Fruit fly (Drosophila melanogaster) whole organism, embryonic: Measurements from ENCODE around the gene CG33483.

ENCODE experiments used
- BtbVII ChIP-seq: fragments of 200-800 bp; sonication (Bioruptor generic); optimal IDR thresholded peaks from 3 replicates; lab custom pipeline; 2017; ENCODE audit warnings: missing biosample characterization, mild to moderate bottlenecking, missing genetic modification characterization
- CG10267 ChIP-seq: fragments of 200-800 bp; sonication (Bioruptor generic); optimal IDR thresholded peaks from 2 replicates; lab custom pipeline; 2018; ENCODE audit warnings: missing biosample characterization, mild to moderate bottlenecking, missing genetic modification characterization, moderate library complexity
- CG11093 ChIP-seq: fragments of 200-800 bp; sonication (Bioruptor generic); IDR thresholded peaks from 3 replicates; pipeline ENCODE4 v1.3.6; 2022; ENCODE audit warnings: missing biosample characterization, missing genetic modification characterization
- CG12155 ChIP-seq: fragments of 200-800 bp; sonication (Bioruptor generic); optimal IDR thresholded peaks from 3 replicates; lab custom pipeline; 2016; ENCODE audit warnings: missing biosample characterization, missing genetic modification characterization
- CG12744 ChIP-seq: fragments of 200-800 bp; sonication (Bioruptor generic); optimal IDR thresholded peaks from 2 replicates; lab custom pipeline; 2016; ENCODE audit warnings: missing biosample characterization, missing genetic modification characterization
- CG13123 ChIP-seq: fragments of 200-800 bp; sonication (Bioruptor generic); optimal IDR thresholded peaks from 2 replicates; lab custom pipeline; 2016; ENCODE audit warnings: missing biosample characterization, missing genetic modification characterization
- CG15479 ChIP-seq: fragments of 200-800 bp; sonication (Bioruptor generic); optimal IDR thresholded peaks from 3 replicates; lab custom pipeline; 2019; ENCODE audit warnings: missing biosample characterization, mild to moderate bottlenecking, missing genetic modification characterization, moderate library complexity
- CG15601 ChIP-seq: fragments of 200-800 bp; sonication (Bioruptor generic); optimal IDR thresholded peaks from 3 replicates; lab custom pipeline; 2019; ENCODE audit warnings: missing biosample characterization, mild to moderate bottlenecking, missing genetic modification characterization, moderate library complexity
- CG2875 ChIP-seq: fragments of 200-800 bp; sonication (Bioruptor generic); optimal IDR thresholded peaks from 2 replicates; lab custom pipeline; 2017; ENCODE audit warnings: missing biosample characterization, mild to moderate bottlenecking, missing genetic modification characterization, missing genetic modification reagents
- CG32767 ChIP-seq: fragments of 200-800 bp; sonication (Bioruptor generic); IDR thresholded peaks from 2 replicates; pipeline ENCODE4 v1.3.6; 2022; ENCODE audit warnings: missing biosample characterization, missing genetic modification characterization
- CG3847 ChIP-seq: fragments of 200-800 bp; sonication (Bioruptor generic); IDR thresholded peaks from 2 replicates; pipeline ENCODE4 v1.3.6; 2022; ENCODE audit warnings: missing biosample characterization, missing genetic modification characterization
- CG3995 ChIP-seq: fragments of 200-800 bp; sonication (Bioruptor generic); optimal IDR thresholded peaks from 3 replicates; lab custom pipeline; 2016; ENCODE audit warnings: missing biosample characterization, missing genetic modification characterization
- CG4360 ChIP-seq: fragments of 200-800 bp; sonication (Bioruptor generic); IDR thresholded peaks from 2 replicates; pipeline ENCODE4 v1.3.6; 2022; ENCODE audit warnings: missing biosample characterization, missing genetic modification characterization
- CG43689 ChIP-seq: fragments of 200-800 bp; sonication (Bioruptor generic); IDR thresholded peaks from 2 replicates; pipeline ENCODE4 v1.3.6; 2022; ENCODE audit warnings: missing biosample characterization, missing genetic modification characterization
- CG8290 ChIP-seq, 3 experiments: fragments of 200-800 bp; sonication (Bioruptor generic); optimal IDR thresholded peaks; 2 replicates each; lab custom pipeline; 2016 to 2019; ENCODE audit warnings: missing biosample characterization in 3 of 3, missing genetic modification characterization in 3 of 3, mild to moderate bottlenecking in 2 of 3, moderate library complexity in 1 of 3
- CG8924 ChIP-seq: fragments of 200-800 bp; optimal IDR thresholded peaks from 3 replicates; lab custom pipeline; 2019; ENCODE audit warnings: missing biosample characterization, mild to moderate bottlenecking, missing genetic modification characterization, moderate library complexity
- CG8944 ChIP-seq: fragments of 200-800 bp; sonication (Bioruptor generic); optimal IDR thresholded peaks from 3 replicates; lab custom pipeline; 2016; ENCODE audit warnings: missing biosample characterization, missing genetic modification characterization
- CrebB ChIP-seq: fragments of 200-800 bp; sonication (Bioruptor generic); optimal IDR thresholded peaks from 3 replicates; lab custom pipeline; 2018; ENCODE audit warnings: missing biosample characterization, mild to moderate bottlenecking, missing genetic modification characterization
- Doc3 ChIP-seq: fragments of 200-800 bp; sonication (Bioruptor generic); IDR thresholded peaks from 3 replicates; pipeline ENCODE4 v1.3.6; 2022; ENCODE audit warnings: missing biosample characterization, missing genetic modification characterization; ENCODE audit not compliant: partially characterized antibody
- Dp ChIP-seq: fragments of 200-800 bp; sonication (Bioruptor generic); optimal IDR thresholded peaks from 2 replicates; lab custom pipeline; 2018; ENCODE audit warnings: missing biosample characterization, mild to moderate bottlenecking, missing genetic modification characterization, moderate library complexity
- Hey ChIP-seq: fragments of 200-800 bp; sonication (Bioruptor generic); optimal IDR thresholded peaks from 3 replicates; lab custom pipeline; 2018; ENCODE audit warnings: missing biosample characterization, mild to moderate bottlenecking, missing genetic modification characterization
- HmgZ ChIP-seq: fragments of 200-800 bp; sonication (Bioruptor generic); optimal IDR thresholded peaks from 2 replicates; lab custom pipeline; 2018; ENCODE audit warnings: missing biosample characterization, mild to moderate bottlenecking, missing genetic modification characterization
- Hmr ChIP-seq: fragments of 200-800 bp; sonication (Bioruptor generic); optimal IDR thresholded peaks from 3 replicates; lab custom pipeline; 2017; ENCODE audit warnings: mild to moderate bottlenecking, missing biosample characterization, missing genetic modification reagents, missing genetic modification characterization
- Hr51 ChIP-seq, 2 experiments: fragments of 200-800 bp; sonication (Bioruptor generic); optimal IDR thresholded peaks; 2 replicates in 1 of 2; 3 replicates in 1 of 2; lab custom pipeline; 2016 to 2018; ENCODE audit warnings: missing biosample characterization in 2 of 2, missing genetic modification characterization in 2 of 2, mild to moderate bottlenecking in 1 of 2, moderate library complexity in 1 of 2
- MBD-R2 ChIP-seq: fragments of 200-800 bp; sonication (Bioruptor generic); IDR thresholded peaks from 2 replicates; pipeline ENCODE4 v1.3.6; 2022; ENCODE audit warnings: missing biosample characterization, missing genetic modification characterization
- Optix ChIP-seq: fragments of 200-800 bp; sonication (Bioruptor generic); IDR thresholded peaks from 3 replicates; pipeline ENCODE4 v1.3.6; 2022; ENCODE audit warnings: missing biosample characterization, missing genetic modification characterization
- Ravus ChIP-seq: fragments of 200-800 bp; sonication (Bioruptor generic); IDR thresholded peaks from 2 replicates; pipeline ENCODE4 v1.3.6; 2022; ENCODE audit warnings: missing biosample characterization, missing genetic modification characterization
- Rfx ChIP-seq: fragments of 200-800 bp; sonication (Bioruptor generic); IDR thresholded peaks from 2 replicates; pipeline ENCODE4 v1.3.6; 2022; ENCODE audit warnings: missing biosample characterization, missing genetic modification characterization
- Tbp ChIP-seq: fragments of >200 bp; optimal IDR thresholded peaks from 2 replicates; lab custom pipeline; 2018; ENCODE audit warnings: missing biosample characterization, missing genetic modification characterization
- Vsx1 ChIP-seq: fragments of 200-800 bp; sonication (Bioruptor generic); optimal IDR thresholded peaks from 2 replicates; lab custom pipeline; 2017; ENCODE audit warnings: missing biosample characterization, mild to moderate bottlenecking, missing genetic modification characterization, missing genetic modification reagents
- al ChIP-seq: fragments of 200-800 bp; sonication (Bioruptor generic); IDR thresholded peaks from 2 replicates; pipeline ENCODE4 v1.3.6; 2022; ENCODE audit warnings: missing biosample characterization, missing genetic modification characterization
- bcd ChIP-seq: fragments of 200-800 bp; sonication (Bioruptor generic); optimal IDR thresholded peaks from 2 replicates; lab custom pipeline; 2017; ENCODE audit warnings: missing biosample characterization, mild to moderate bottlenecking, missing genetic modification characterization
- caup ChIP-seq: fragments of 200-800 bp; sonication (Bioruptor generic); optimal IDR thresholded peaks from 3 replicates; lab custom pipeline; 2017; ENCODE audit warnings: missing biosample characterization, mild to moderate bottlenecking, missing genetic modification characterization, moderate library complexity; ENCODE audit not compliant: severe bottlenecking
- chm ChIP-seq: fragments of 200-800 bp; sonication (Bioruptor generic); IDR thresholded peaks from 2 replicates; pipeline ENCODE4 v1.3.6; 2022; ENCODE audit warnings: missing biosample characterization, missing genetic modification characterization
- emc ChIP-seq: fragments of 200-800 bp; sonication (Bioruptor generic); optimal IDR thresholded peaks from 2 replicates; lab custom pipeline; 2016; ENCODE audit warnings: missing biosample characterization, missing genetic modification characterization
- ems ChIP-seq: fragments of 200-800 bp; sonication (Bioruptor generic); optimal IDR thresholded peaks from 3 replicates; lab custom pipeline; 2016; ENCODE audit warnings: missing biosample characterization, missing genetic modification characterization
- eyg ChIP-seq: fragments of 200-800 bp; sonication (Bioruptor generic); optimal IDR thresholded peaks from 3 replicates; lab custom pipeline; 2016; ENCODE audit warnings: missing biosample characterization, missing genetic modification characterization
- fd64A ChIP-seq: fragments of 200-800 bp; sonication (Bioruptor generic); optimal IDR thresholded peaks from 3 replicates; lab custom pipeline; 2018; ENCODE audit warnings: missing biosample characterization, mild to moderate bottlenecking, missing genetic modification characterization
- fd96Cb ChIP-seq: fragments of 200-800 bp; sonication (Bioruptor generic); optimal IDR thresholded peaks from 2 replicates; lab custom pipeline; 2018; ENCODE audit warnings: missing biosample characterization, mild to moderate bottlenecking, missing genetic modification characterization, moderate library complexity
- lbe ChIP-seq: fragments of 200-800 bp; sonication (Bioruptor generic); optimal IDR thresholded peaks from 2 replicates; lab custom pipeline; 2016; ENCODE audit warnings: missing biosample characterization, mild to moderate bottlenecking, missing genetic modification characterization
- nau ChIP-seq: fragments of 200-800 bp; sonication (Bioruptor generic); optimal IDR thresholded peaks from 3 replicates; lab custom pipeline; 2017; ENCODE audit warnings: missing biosample characterization, mild to moderate bottlenecking, missing genetic modification characterization, missing genetic modification reagents
- pho ChIP-seq: fragments of 200-800 bp; sonication (Bioruptor generic); optimal IDR thresholded peaks from 2 replicates; lab custom pipeline; 2016; ENCODE audit warnings: missing biosample characterization, missing genetic modification characterization
- prd ChIP-seq, 3 experiments: fragments of >200 bp in 2 of 3; fragments of 200-800 bp in 1 of 3; sonication (Bioruptor generic) in 1 of 3; optimal IDR thresholded peaks in 2 of 3; IDR thresholded peaks in 1 of 3; 2 replicates in 2 of 3; 3 replicates in 1 of 3; pipeline versions ENCODE4 v1.3.6 to Lab custom; 2017 to 2022; ENCODE audit warnings: missing biosample characterization in 1 of 3, missing genetic modification characterization in 1 of 3
- psq ChIP-seq: fragments of 200-800 bp; sonication (Bioruptor generic); optimal IDR thresholded peaks from 2 replicates; lab custom pipeline; 2017; ENCODE audit warnings: missing biosample characterization, missing genetic modification characterization
- salm ChIP-seq: fragments of 200-800 bp; sonication (Bioruptor generic); optimal IDR thresholded peaks from 2 replicates; lab custom pipeline; 2018; ENCODE audit warnings: missing biosample characterization, mild to moderate bottlenecking, missing genetic modification characterization
- sim ChIP-seq: fragments of 200-800 bp; sonication (Bioruptor generic); IDR thresholded peaks from 2 replicates; pipeline ENCODE4 v1.3.6; 2022; ENCODE audit warnings: missing biosample characterization, missing genetic modification characterization
- sr ChIP-seq: fragments of 200-800 bp; sonication (Bioruptor generic); IDR thresholded peaks from 3 replicates; pipeline ENCODE4 v1.3.6; 2022; ENCODE audit warnings: missing biosample characterization, missing genetic modification characterization
- stc ChIP-seq: fragments of 200-800 bp; sonication (Bioruptor generic); IDR thresholded peaks from 2 replicates; pipeline ENCODE4 v1.3.6; 2022; ENCODE audit warnings: missing biosample characterization, missing genetic modification characterization
- tna ChIP-seq: fragments of 200-800 bp; sonication (Bioruptor generic); IDR thresholded peaks from 2 replicates; pipeline ENCODE4 v1.3.6; 2022; ENCODE audit warnings: missing biosample characterization, missing genetic modification characterization; ENCODE audit not compliant: partially characterized antibody
- unpg ChIP-seq: fragments of 200-800 bp; sonication (Bioruptor generic); optimal IDR thresholded peaks from 3 replicates; lab custom pipeline; 2018; ENCODE audit warnings: missing biosample characterization, mild to moderate bottlenecking, missing genetic modification characterization, moderate library complexity
- wek ChIP-seq: fragments of 200-800 bp; sonication (Bioruptor generic); optimal IDR thresholded peaks from 3 replicates; lab custom pipeline; 2018; ENCODE audit warnings: missing biosample characterization, mild to moderate bottlenecking, missing genetic modification characterization, moderate library complexity

Gene CG33483

DNA sequence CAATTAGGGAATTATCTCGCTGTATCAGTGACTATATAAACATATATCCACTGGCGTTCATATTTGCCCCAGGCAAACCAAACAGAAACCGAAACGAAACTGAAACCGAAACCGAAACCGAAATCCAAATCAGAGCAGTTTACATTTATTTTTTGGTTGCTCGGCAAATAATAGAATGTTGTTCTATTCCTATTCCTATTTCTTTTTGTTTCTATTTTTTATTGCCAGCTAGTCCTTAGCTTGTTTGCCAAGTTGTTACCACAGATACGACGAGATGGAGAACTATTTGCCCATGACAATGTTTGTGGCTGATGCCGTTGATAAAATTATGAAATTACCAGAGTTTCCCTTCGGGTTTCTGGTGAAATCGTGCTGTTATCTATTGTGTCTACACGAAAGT is 16.9 kb upstream of the CG33483 start (continued):
- peak; percentile 1 for TF ChIP-seq CG10267 (tag; lab: Kevin White, UChicago)
- peak; percentile 58 for TF ChIP-seq CG8924
- TF ChIP-seq eyg (GFP tag; lab: Kevin White, UChicago) = no peak
- no peak for TF ChIP-seq stc (GFP tag; lab: Robert Waterston, UW)
- TF ChIP-seq Hr51 (GFP tag; optimal IDR thresholded peaks at IDR 0.05; lab: Kevin White, UChicago) = no peak
- no peak for TF ChIP-seq HmgZ (tag; lab: Kevin White, UChicago)
- no peak for TF ChIP-seq sim (GFP tag; lab: Robert Waterston, UW)
- no peak for TF ChIP-seq CG43689 (GFP tag; lab: Robert Waterston, UW)
- no peak for TF ChIP-seq prd (optimal IDR thresholded peaks at IDR 0.05; lab: Kevin White, UChicago)
- TF ChIP-seq prd (GFP tag; IDR thresholded peaks at IDR 0.05; lab: Robert Waterston, UW) = no peak
- TF ChIP-seq BtbVII = no peak
- TF ChIP-seq bcd (GFP tag; lab: Kevin White, UChicago) = no peak
- TF ChIP-seq tna (GFP tag; lab: Robert Waterston, UW) = no peak
- no peak for TF ChIP-seq CG2875
- TF ChIP-seq sr = no peak
- TF ChIP-seq ems = no peak
- TF ChIP-seq CrebB (tag; lab: Kevin White, UChicago) = peak; percentile 46
- no peak for TF ChIP-seq CG11093 (GFP tag; lab: Robert Waterston, UW)
- no peak for TF ChIP-seq Rfx (GFP tag; lab: Robert Waterston, UW)
- TF ChIP-seq MBD-R2 = no peak
- TF ChIP-seq CG12744 (GFP tag; lab: Kevin White, UChicago) = no peak
- TF ChIP-seq Hmr (GFP tag; lab: Kevin White, UChicago) = peak; percentile 10
- no peak for TF ChIP-seq fd96Cb (tag; lab: Kevin White, UChicago)
- no peak for TF ChIP-seq CG3995
- TF ChIP-seq salm (tag; lab: Kevin White, UChicago) = peak; percentile 2
- no peak for TF ChIP-seq caup (GFP tag; lab: Kevin White, UChicago)
- TF ChIP-seq chm (GFP tag; lab: Robert Waterston, UW) = 0 out of 2 replicates have a peak, but pooled peaks have one; percentile 24
- no peak for TF ChIP-seq Doc3
- TF ChIP-seq Vsx1 (GFP tag; lab: Kevin White, UChicago) = peak; percentile 27
- no peak for TF ChIP-seq pho (GFP tag; lab: Kevin White, UChicago)
- TF ChIP-seq fd64A (GFP tag; lab: Kevin White, UChicago) = no peak
- no peak for TF ChIP-seq CG8944 (GFP tag; lab: Kevin White, UChicago)
- TF ChIP-seq unpg (GFP tag; lab: Kevin White, UChicago) = peak; percentile 37
- peak; percentile 45 for TF ChIP-seq wek (GFP tag; lab: Kevin White, UChicago)
- TF ChIP-seq Optix (GFP tag; lab: Robert Waterston, UW) = no peak
- no peak for TF ChIP-seq CG4360
- no peak for TF ChIP-seq psq (GFP tag; lab: Kevin White, UChicago)
- TF ChIP-seq CG8290 (GFP tag; optimal IDR thresholded peaks at IDR 0.05; lab: Kevin White, UChicago) = no peak
- no peak for TF ChIP-seq CG8290 (tag; optimal IDR thresholded peaks at IDR 0.05; lab: Kevin White, UChicago)
- no peak for TF ChIP-seq CG13123 (GFP tag; lab: Kevin White, UChicago)
- TF ChIP-seq Dp (GFP tag; lab: Kevin White, UChicago) = no peak
- peak; percentile 56 for TF ChIP-seq CG15601 (tag; lab: Kevin White, UChicago)
- no peak for TF ChIP-seq CG12155 (GFP tag; lab: Kevin White, UChicago)
- no peak for TF ChIP-seq Ravus
- no peak for TF ChIP-seq emc
- no peak for TF ChIP-seq Hey (tag; lab: Kevin White, UChicago)
- no peak for TF ChIP-seq Tbp (GFP tag; lab: Kevin White, UChicago)
- no peak for TF ChIP-seq CG32767 (GFP tag; lab: Robert Waterston, UW)
- TF ChIP-seq al = no peak
- no peak for TF ChIP-seq lbe (GFP tag; lab: Kevin White, UChicago)
- TF ChIP-seq nau (GFP tag; lab: Kevin White, UChicago) = peak; percentile 16
- no peak for TF ChIP-seq CG3847
- TF ChIP-seq CG15479 (GFP tag; lab: Kevin White, UChicago) = peak; percentile 40
